Worm (Caenorhabditis elegans) whole organism, early embryonic: ENCODE results near the gene F49H6.8.

ENCODE experiments used
- B0310.2 ChIP-seq: sonication (generic microtip); optimal IDR thresholded peaks from 2 replicates; lab custom pipeline; 2016; ENCODE audit warnings: mild to moderate bottlenecking, missing genetic modification characterization, missing compliant biosample characterization
- F13C5.2 ChIP-seq: sonication (generic microtip); optimal IDR thresholded peaks from 2 replicates; lab custom pipeline; 2017; ENCODE audit warnings: mild to moderate bottlenecking, missing genetic modification characterization, inconsistent platforms, missing compliant biosample characterization
- aly-1 ChIP-seq: sonication (generic microtip); optimal IDR thresholded peaks from 2 replicates; lab custom pipeline; 2016; ENCODE audit warnings: missing genetic modification characterization, missing compliant biosample characterization
- ama-1 ChIP-seq: fragments of 150-350 bp; optimal IDR thresholded peaks from 2 replicates; lab custom pipeline; 2014
- ceh-13 ChIP-seq: fragments of 200-800 bp; sonication (Bioruptor generic); optimal IDR thresholded peaks from 2 replicates; lab custom pipeline; 2018; ENCODE audit warnings: mild to moderate bottlenecking, missing genetic modification characterization, missing compliant biosample characterization
- ceh-36 ChIP-seq: sonication (generic microtip); optimal IDR thresholded peaks from 2 replicates; lab custom pipeline; 2016; ENCODE audit warnings: missing genetic modification characterization, inconsistent platforms, missing compliant biosample characterization
- ets-7 ChIP-seq: sonication (generic microtip); optimal IDR thresholded peaks from 2 replicates; lab custom pipeline; 2016; ENCODE audit warnings: missing genotype, missing genetic modification characterization, missing compliant biosample characterization
- flt-1 ChIP-seq: fragments of 200-800 bp; sonication (Bioruptor generic); IDR thresholded peaks from 2 replicates; pipeline ENCODE4 v1.3.6; 2022; ENCODE audit warnings: missing genetic modification characterization, missing compliant biosample characterization
- hmbx-1 ChIP-seq: sonication (generic microtip); optimal IDR thresholded peaks from 2 replicates; lab custom pipeline; 2016; ENCODE audit warnings: mild to moderate bottlenecking, missing genetic modification characterization, missing compliant biosample characterization
- hmg-4 ChIP-seq: fragments of 200-800 bp; sonication (Bioruptor generic); optimal IDR thresholded peaks from 2 replicates; lab custom pipeline; 2018; ENCODE audit warnings: mild to moderate bottlenecking, missing genetic modification characterization, missing compliant biosample characterization
- hnd-1 ChIP-seq: sonication (generic microtip); optimal IDR thresholded peaks from 2 replicates; lab custom pipeline; 2016; ENCODE audit warnings: missing genetic modification characterization, missing compliant biosample characterization
- pes-1 ChIP-seq: fragments of 200-800 bp; sonication (Bioruptor generic); IDR thresholded peaks from 2 replicates; pipeline ENCODE4 v1.3.6; 2022; ENCODE audit warnings: missing genetic modification reagents, missing genetic modification characterization, missing compliant biosample characterization
- scrt-1 ChIP-seq: fragments of 200-800 bp; sonication (Bioruptor generic); IDR thresholded peaks from 2 replicates; pipeline ENCODE4 v1.3.6; 2022; ENCODE audit warnings: missing genetic modification characterization, missing compliant biosample characterization
- sea-1 ChIP-seq: fragments of 200-800 bp; sonication (Bioruptor generic); conservative IDR thresholded peaks from 2 replicates; pipeline ENCODE4 v1.3.6; 2022; ENCODE audit warnings: missing genetic modification characterization, missing compliant biosample characterization
- tbx-11 ChIP-seq: fragments of 200-800 bp; sonication (Bioruptor generic); IDR thresholded peaks from 2 replicates; pipeline ENCODE4 v1.3.6; 2022; ENCODE audit warnings: missing genetic modification characterization, missing compliant biosample characterization
- tbx-37 ChIP-seq: fragments of 200-800 bp; sonication (Bioruptor generic); conservative IDR thresholded peaks from 2 replicates; pipeline ENCODE4 v1.3.6; 2022; ENCODE audit warnings: missing genetic modification reagents, missing genetic modification characterization, missing compliant biosample characterization
- tra-4 ChIP-seq: sonication (generic microtip); optimal IDR thresholded peaks from 2 replicates; lab custom pipeline; 2017; ENCODE audit warnings: missing genetic modification characterization, missing compliant biosample characterization

F49H6.8 gene

ce11 chrV:17044500-17044899 is 22.0 kb upstream of the F49H6.8 start, which contains the start of gene F28B1.2:
TSS of gene F28B1.2 (plus strand) at chrV:17044800.
- no peak for TF ChIP-seq hmg-4 (GFP tag; lab: Kevin White, UChicago)
- no peak for TF ChIP-seq tbx-11 (GFP tag; lab: Robert Waterston, UW)

ce11 chrV:17042263-17042662 is 19.8 kb upstream of the F49H6.8 start, which contains the start of gene hpo-33:
TSS of gene hpo-33 (plus strand) at chrV:17042563.
- no peak for TF ChIP-seq ama-1 (lab: Kevin White, UChicago)
- TF ChIP-seq pes-1 (GFP tag; lab: Robert Waterston, UW), result no peak
- no peak for TF ChIP-seq hnd-1
- TF ChIP-seq ceh-13, result no peak
- no peak for TF ChIP-seq tra-4 (tag; lab: Kevin White, UChicago)
- no peak for TF ChIP-seq flt-1
- TF ChIP-seq sea-1 (GFP tag; lab: Robert Waterston, UW), result no peak
- no peak for TF ChIP-seq F13C5.2

- TF ChIP-seq ets-7 (tag; lab: Kevin White, UChicago), result no peak
- TF ChIP-seq tbx-11 (GFP tag; lab: Robert Waterston, UW), result no peak
- no peak for TF ChIP-seq flt-1
- TF ChIP-seq ama-1 (lab: Kevin White, UChicago), result no peak
- no peak for TF ChIP-seq sea-1 (GFP tag; lab: Robert Waterston, UW)
- no peak for TF ChIP-seq ceh-36
- no peak for TF ChIP-seq pes-1 (GFP tag; lab: Robert Waterston, UW)
- TF ChIP-seq hnd-1, result no peak
- TF ChIP-seq tbx-37 (GFP tag; lab: Robert Waterston, UW), result no peak
- no peak for TF ChIP-seq aly-1 (tag; lab: Kevin White, UChicago)
- no peak for TF ChIP-seq scrt-1 (GFP tag; lab: Robert Waterston, UW)
- TF ChIP-seq tra-4 (tag; lab: Kevin White, UChicago), result no peak
- TF ChIP-seq B0310.2, result no peak
- TF ChIP-seq hmg-4 (GFP tag; lab: Kevin White, UChicago), result no peak
- no peak for TF ChIP-seq F13C5.2
- no peak for TF ChIP-seq hmbx-1 (tag; lab: Kevin White, UChicago)
- TF ChIP-seq ceh-13, result no peak
Measured at ce11 chrV:17035850-17036249, 13.4 kb upstream of the F49H6.8 start, which contains the start of gene srz-94. TSS of gene srz-94 (minus strand) at chrV:17035950.

ce11 chrV:17030430-17030829 is 8.0 kb upstream of the F49H6.8 start:
- TF ChIP-seq hnd-1, result no peak
- TF ChIP-seq pes-1 (GFP tag; lab: Robert Waterston, UW), result no peak
- no peak for TF ChIP-seq ama-1 (lab: Kevin White, UChicago)
- no peak for TF ChIP-seq hmbx-1 (tag; lab: Kevin White, UChicago)
- no peak for TF ChIP-seq tbx-11 (GFP tag; lab: Robert Waterston, UW)
- TF ChIP-seq scrt-1 (GFP tag; lab: Robert Waterston, UW), result no peak

ce11 chrV:17026289-17026688 is 3.8 kb upstream of the F49H6.8 start, which contains the start of gene F49H6.15:
TSS of gene F49H6.15 (minus strand) at chrV:17026389.
- no peak for TF ChIP-seq scrt-1 (GFP tag; lab: Robert Waterston, UW)
- TF ChIP-seq ama-1 (lab: Kevin White, UChicago), result no peak
- TF ChIP-seq tra-4 (tag; lab: Kevin White, UChicago), result no peak
- TF ChIP-seq hmg-4 (GFP tag; lab: Kevin White, UChicago), result no peak

ce11 chrV:17021361-17021760 is 1.1 kb downstream of the F49H6.8 start, which contains the start of gene F49H6.12:
TSS of gene F49H6.12 (minus strand) at chrV:17021461.
- TF ChIP-seq hnd-1 (no peak), tbx-11 (GFP tag; lab: Robert Waterston, UW) (no peak), ceh-13 (no peak)

- no peak for TF ChIP-seq tbx-11 (GFP tag; lab: Robert Waterston, UW)
- TF ChIP-seq ceh-13, result no peak
- no peak for TF ChIP-seq B0310.2
- TF ChIP-seq flt-1, result no peak
- no peak for TF ChIP-seq hmbx-1 (tag; lab: Kevin White, UChicago)
- no peak for TF ChIP-seq scrt-1 (GFP tag; lab: Robert Waterston, UW)
- no peak for TF ChIP-seq tbx-37 (GFP tag; lab: Robert Waterston, UW)
- no peak for TF ChIP-seq ets-7 (tag; lab: Kevin White, UChicago)
- TF ChIP-seq ama-1 (lab: Kevin White, UChicago), result no peak
- no peak for TF ChIP-seq sea-1 (GFP tag; lab: Robert Waterston, UW)
- TF ChIP-seq hnd-1, result no peak
- TF ChIP-seq F13C5.2, result no peak
- TF ChIP-seq tra-4 (tag; lab: Kevin White, UChicago), result no peak
- no peak for TF ChIP-seq hmg-4 (GFP tag; lab: Kevin White, UChicago)
- no peak for TF ChIP-seq pes-1 (GFP tag; lab: Robert Waterston, UW)
Measured at ce11 chrV:17019690-17020089, 2.8 kb downstream of the F49H6.8 start, which contains the start of gene F49H6.17. TSS of gene F49H6.17 (plus strand) at chrV:17019990.

- TF ChIP-seq F13C5.2, result no peak
Measured at ce11 chrV:17016787-17017186, 5.7 kb downstream of the F49H6.8 start, which contains the start of gene srh-97. TSS of gene srh-97 (plus strand) at chrV:17017087.

ce11 chrV:17014050-17014449 is 8.4 kb downstream of the F49H6.8 start, which contains the start of gene clc-13:
TSS of gene clc-13 (plus strand) at chrV:17014408.
- no peak for TF ChIP-seq scrt-1 (GFP tag; lab: Robert Waterston, UW)
- TF ChIP-seq sea-1 (GFP tag; lab: Robert Waterston, UW), result no peak
- TF ChIP-seq ceh-36, result no peak
- no peak for TF ChIP-seq pes-1 (GFP tag; lab: Robert Waterston, UW)
- TF ChIP-seq flt-1, result no peak
